Worm (Caenorhabditis elegans) whole organism, late embryonic: ENCODE results near the gene pqn-31.

Experiments used
- ama-1 ChIP-seq: fragments of 150-350 bp; optimal IDR thresholded peaks from 2 replicates; lab custom pipeline; 2014
- ceh-45 ChIP-seq: fragments of 200-800 bp; sonication (Bioruptor generic); IDR thresholded peaks from 2 replicates; pipeline ENCODE4 v1.3.6; 2022; ENCODE audit warnings: missing genetic modification reagents, missing genetic modification characterization, missing compliant biosample characterization
- nfya-1 ChIP-seq: sonication (generic microtip); optimal IDR thresholded peaks from 2 replicates; lab custom pipeline; 2017; ENCODE audit warnings: missing genetic modification characterization, mild to moderate bottlenecking, missing compliant biosample characterization, antibody characterized with exemption, moderate library complexity
- nhr-11 ChIP-seq: fragments of 150-350 bp; optimal IDR thresholded peaks from 2 replicates; lab custom pipeline; 2014; ENCODE audit warnings: missing biosample characterization, missing genetic modification characterization

DNA sequence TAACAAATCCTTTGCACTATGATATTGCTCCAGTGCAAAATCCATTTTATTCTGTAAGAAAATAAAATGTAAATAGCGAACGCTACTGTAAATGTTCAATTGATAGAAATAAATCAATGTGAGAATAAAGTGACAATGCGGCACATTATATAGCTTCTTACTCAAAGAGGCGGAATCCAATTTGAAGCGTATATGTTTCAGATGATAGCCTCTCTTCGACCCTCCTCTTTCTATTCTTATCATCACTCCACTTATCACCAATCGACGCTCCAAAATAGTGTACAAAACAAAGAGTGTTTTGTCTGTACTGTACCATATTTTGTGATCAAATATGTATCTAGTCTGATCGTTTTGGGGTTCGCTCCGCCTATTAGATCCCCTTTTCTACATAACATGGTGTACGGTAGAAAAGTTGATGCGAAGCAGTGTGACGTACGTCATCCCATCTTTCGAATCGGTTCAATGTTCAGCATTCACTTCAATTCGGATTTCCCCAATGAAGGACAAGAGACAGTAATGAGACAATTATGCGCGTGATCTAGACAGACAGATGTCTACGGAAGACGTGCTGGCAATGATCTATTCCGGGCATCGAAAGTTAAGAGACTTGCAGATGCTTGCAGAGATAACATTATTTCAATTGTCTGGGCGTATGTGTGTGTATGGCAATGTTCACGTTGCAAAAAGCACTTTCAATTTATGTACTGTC, 37.6 kb downstream of the pqn-31 start, which contains the start of gene spl-2:
- TF ChIP-seq nhr-11 (tag; lab: Kevin White, UChicago) (no peak), ceh-45 (GFP tag; lab: Robert Waterston, UW) (no peak), nfya-1 (tag; lab: Kevin White, UChicago) (no peak), ama-1 (no peak)
